Worm (Caenorhabditis elegans) whole organism, L1 larva: ENCODE data around the gene F29A7.4.

Experiments
- blmp-1 ChIP-seq: fragments of 150-350 bp; optimal IDR thresholded peaks from 2 replicates; lab custom pipeline; 2014; ENCODE audit warnings: missing biosample characterization, missing genetic modification characterization
- fkh-10 ChIP-seq: sonication (generic microtip); optimal IDR thresholded peaks from 2 replicates; lab custom pipeline; 2017; ENCODE audit warnings: missing biosample characterization, missing genetic modification reagents, missing genetic modification characterization
- lsy-2 ChIP-seq, 2 experiments: fragments of 150-350 bp; optimal IDR thresholded peaks; 2 replicates each; lab custom pipeline; 2014; ENCODE audit warnings: missing biosample characterization in 2 of 2, missing genetic modification characterization in 2 of 2
- nhr-237 ChIP-seq: fragments of 150-350 bp; optimal IDR thresholded peaks from 2 replicates; lab custom pipeline; 2014; ENCODE audit warnings: missing biosample characterization, missing genetic modification characterization
- nhr-84 ChIP-seq: sonication (generic microtip); optimal IDR thresholded peaks from 2 replicates; lab custom pipeline; 2017; ENCODE audit warnings: missing biosample characterization, missing genetic modification characterization
- pag-3 ChIP-seq: sonication (generic microtip); optimal IDR thresholded peaks from 2 replicates; lab custom pipeline; 2017; ENCODE audit warnings: missing genetic modification characterization, mild to moderate bottlenecking, missing compliant biosample characterization, antibody characterized with exemption, borderline replicate concordance; ENCODE audit not compliant: insufficient read depth

DNA sequence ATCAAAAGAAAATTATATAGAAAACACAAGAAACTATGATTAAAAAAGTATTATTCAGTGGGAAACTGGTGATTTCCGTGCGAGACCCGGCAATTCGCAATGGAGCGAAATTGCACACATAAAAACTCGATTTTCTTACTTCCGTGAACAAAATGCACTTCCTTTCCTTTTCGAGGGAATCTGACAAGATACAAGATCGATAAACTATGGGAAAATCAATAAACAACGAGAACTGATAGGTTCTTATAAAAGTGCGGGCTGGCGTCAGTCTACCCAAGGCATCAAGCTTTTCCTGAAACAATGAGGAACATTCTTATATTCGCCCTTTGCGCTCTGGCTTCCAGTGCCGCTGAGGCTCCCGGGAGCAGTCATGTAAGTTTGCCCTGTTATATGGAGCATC, 3.2 kb downstream of the F29A7.4 start, which contains the start of gene F29A7.3:
- TF ChIP-seq fkh-10 (no peak), nhr-237 (tag; lab: Kevin White, UChicago) (no peak), pag-3 (tag; lab: Kevin White, UChicago) (no peak), nhr-84 (tag; lab: Kevin White, UChicago) (no peak), lsy-2 (tag; optimal IDR thresholded peaks at IDR 0.05; lab: Kevin White, UChicago) (no peak), blmp-1 (tag; lab: Kevin White, UChicago) (no peak)
